Fruit fly (Drosophila melanogaster): ENCODE measurements around the gene Polr2J.
A peak's percentile ranks its signal among the peaks of the same experiment; 100 is the strongest.

Polr2J gene

DNA sequence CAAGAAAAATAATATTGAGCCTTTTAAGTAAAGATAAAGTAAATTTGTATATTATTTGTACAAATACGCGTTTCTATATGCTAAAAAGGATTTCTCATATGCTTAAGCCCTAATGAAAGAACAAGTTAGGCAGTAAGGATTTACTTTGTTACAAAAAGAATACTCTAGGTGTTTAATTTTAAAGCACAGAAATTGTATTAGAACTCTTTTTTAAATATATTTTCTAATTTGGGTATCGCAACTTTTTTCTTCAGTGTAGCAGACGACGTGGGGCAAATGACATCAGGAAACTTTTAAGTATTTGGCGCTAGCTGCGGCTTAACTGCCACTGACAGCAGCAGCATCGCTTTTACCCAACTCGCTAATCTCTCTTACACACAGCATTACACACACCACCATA, 11.9 kb upstream of the Polr2J start (continued):
- TF ChIP-seq Scr (GFP tag; IDR thresholded peaks at IDR 0.05; ENCODE audit: partially characterized antibody) (no peak), Sox102F (GFP tag; optimal IDR thresholded peaks at IDR 0.05) (peak; percentile 30), corto (GFP tag; optimal IDR thresholded peaks at IDR 0.05) (no peak), Fer1 (GFP tag; optimal IDR thresholded peaks at IDR 0.05) (peak; percentile 19), CG18599 (GFP tag; optimal IDR thresholded peaks at IDR 0.05) (peak; percentile 44), h (optimal IDR thresholded peaks at IDR 0.05) (no peak), CG2678 (tag; optimal IDR thresholded peaks at IDR 0.05) (peak; percentile 27), CG4707 (GFP tag; optimal IDR thresholded peaks at IDR 0.05) (no peak), zen (tag; optimal IDR thresholded peaks at IDR 0.05) (no peak), Hmr (GFP tag; optimal IDR thresholded peaks at IDR 0.05) (peak; percentile 28), Hr51 (GFP tag; optimal IDR thresholded peaks at IDR 0.05) (peak in 1 of 2 experiments; percentile 32), CG7556 (GFP tag; optimal IDR thresholded peaks at IDR 0.05) (peak; percentile 6), CG10543 (GFP tag; optimal IDR thresholded peaks at IDR 0.05) (no peak), CG4730 (GFP tag; IDR thresholded peaks at IDR 0.05) (no peak), Adf1 (GFP tag; IDR thresholded peaks at IDR 0.05) (no peak), CG10431 (GFP tag; optimal IDR thresholded peaks at IDR 0.05) (no peak), CG33213 (GFP tag; optimal IDR thresholded peaks at IDR 0.05) (no peak), sima (GFP tag; optimal IDR thresholded peaks at IDR 0.05) (no peak), CG2120 (GFP tag; optimal IDR thresholded peaks at IDR 0.05) (peak; percentile 26)

DNA sequence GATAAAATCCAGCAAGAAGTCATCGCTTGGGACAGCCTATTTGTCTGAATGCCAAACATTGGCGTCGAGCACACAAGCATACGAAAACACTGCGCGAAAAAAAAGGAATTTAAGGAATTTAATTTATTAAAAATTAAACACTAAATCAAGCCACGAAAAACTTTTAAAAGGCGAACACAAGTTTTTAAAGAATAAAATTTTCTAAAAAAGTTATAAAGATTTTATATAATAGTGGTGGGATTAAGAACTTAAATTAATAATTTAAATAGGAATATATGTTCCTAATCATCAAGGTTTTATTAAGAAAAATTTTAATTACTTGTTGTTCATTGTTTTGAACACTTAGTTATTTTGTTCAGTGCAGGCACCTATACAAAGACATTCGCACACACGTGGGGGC, 11.2 kb upstream of the Polr2J start:
- TF ChIP-seq Aef1 (GFP tag; IDR thresholded peaks at IDR 0.05) = 0 out of 3 replicates have a peak, but pooled peaks have one; percentile 20
- no peak for TF ChIP-seq HLHmδ (GFP tag; optimal IDR thresholded peaks at IDR 0.05)
- TF ChIP-seq CG2678 (tag; optimal IDR thresholded peaks at IDR 0.05) = peak; percentile 61
- no peak for TF ChIP-seq CG11085 (GFP tag; IDR thresholded peaks at IDR 0.05)
- no peak for TF ChIP-seq kah (GFP tag; optimal IDR thresholded peaks at IDR 0.05)
- no peak; the same call in 1 of the 2 replicates for TF ChIP-seq CG9932 (GFP tag; IDR thresholded peaks at IDR 0.05)
- no peak for TF ChIP-seq CG1024 (GFP tag; IDR thresholded peaks at IDR 0.05)
- TF ChIP-seq Nf-YB (GFP tag; optimal IDR thresholded peaks at IDR 0.05) = no peak
- TF ChIP-seq CG12155 (GFP tag; optimal IDR thresholded peaks at IDR 0.05) = peak; percentile 15
- TF ChIP-seq Optix (GFP tag; IDR thresholded peaks at IDR 0.05) = no peak
- peak; percentile 12 for TF ChIP-seq CG13775 (GFP tag; optimal IDR thresholded peaks at IDR 0.05)
- TF ChIP-seq Atf6 (GFP tag; IDR thresholded peaks at IDR 0.05) = peak; percentile 49
- TF ChIP-seq CG10267 (tag; optimal IDR thresholded peaks at IDR 0.05) = peak; percentile 9
- peak; percentile 28 for TF ChIP-seq CG10209 (GFP tag; optimal IDR thresholded peaks at IDR 0.05)
- no peak for TF ChIP-seq CG18619 (GFP tag; optimal IDR thresholded peaks at IDR 0.05)
- TF ChIP-seq Dek (tag; optimal IDR thresholded peaks at IDR 0.05) = peak; percentile 1
- TF ChIP-seq Eip74EF (GFP tag; optimal IDR thresholded peaks at IDR 0.05) = no peak
- 0 out of 2 replicates have a peak, but pooled peaks have one; percentile 34 for TF ChIP-seq Drgx (GFP tag; IDR thresholded peaks at IDR 0.05)
- TF ChIP-seq dm (GFP tag; optimal IDR thresholded peaks at IDR 0.05) = no peak
- TF ChIP-seq Sox102F (GFP tag; optimal IDR thresholded peaks at IDR 0.05) = peak; percentile 60
- TF ChIP-seq Dll (GFP tag; IDR thresholded peaks at IDR 0.05; ENCODE audit: partially characterized antibody) = no peak
- TF ChIP-seq CG7357 (GFP tag; IDR thresholded peaks at IDR 0.05) = no peak
- peak; percentile 27 for TF ChIP-seq CG18599 (GFP tag; optimal IDR thresholded peaks at IDR 0.05)
- no peak for TF ChIP-seq org-1 (GFP tag; optimal IDR thresholded peaks at IDR 0.05)
- TF ChIP-seq CG17385 (GFP tag; optimal IDR thresholded peaks at IDR 0.05) = peak; percentile 24
- no peak for TF ChIP-seq B-H2 (GFP tag; optimal IDR thresholded peaks at IDR 0.05)
- TF ChIP-seq CG11695 (GFP tag; IDR thresholded peaks at IDR 0.05) = no peak
- peak; percentile 3 for TF ChIP-seq Hr3 (GFP tag; optimal IDR thresholded peaks at IDR 0.05)
- no peak for TF ChIP-seq so (GFP tag; IDR thresholded peaks at IDR 0.05)
- TF ChIP-seq D (optimal IDR thresholded peaks at IDR 0.05) = no peak
- no peak for TF ChIP-seq D (GFP tag; optimal IDR thresholded peaks at IDR 0.05)
- peak; percentile 47 for TF ChIP-seq Oli (tag; optimal IDR thresholded peaks at IDR 0.05)
- TF ChIP-seq Scr (GFP tag; IDR thresholded peaks at IDR 0.05; ENCODE audit: partially characterized antibody) = no peak
- TF ChIP-seq CG11504 (tag; optimal IDR thresholded peaks at IDR 0.05) = no peak
- TF ChIP-seq CG12104 (GFP tag; optimal IDR thresholded peaks at IDR 0.05) = no peak
